Fruit fly (Drosophila melanogaster) Kc167 (cell line): ENCODE results near the gene Pxt.
"Not testable (repeated sequence)": the region's sequence is repeated elsewhere in the genome, so short reads cannot be mapped to it uniquely, and the experiment has no call there.

ENCODE experiments used
- Myc ChIP-seq: fragments of >200 bp; optimal IDR thresholded peaks from 2 replicates; lab custom pipeline; 2017; ENCODE audit warnings: missing external identifiers
- Sin3A ChIP-seq: fragments of >200 bp; optimal IDR thresholded peaks from 2 replicates; lab custom pipeline; 2018; ENCODE audit warnings: missing external identifiers
- h ChIP-seq: fragments of >200 bp; optimal IDR thresholded peaks from 3 replicates; lab custom pipeline; 2018; ENCODE audit warnings: missing external identifiers
- insv ChIP-seq: fragments of >200 bp; optimal IDR thresholded peaks from 3 replicates; lab custom pipeline; 2018; ENCODE audit warnings: missing external identifiers
- psq ChIP-seq: fragments of >200 bp; optimal IDR thresholded peaks from 2 replicates; lab custom pipeline; 2017; ENCODE audit warnings: missing external identifiers
- ttk ChIP-seq: sonication (Bioruptor generic); optimal IDR thresholded peaks from 2 replicates; lab custom pipeline; 2017; ENCODE audit warnings: missing external identifiers

Pxt gene

dm6 chr3R:17724963-17725362 is 5.7 kb downstream of the Pxt start, which contains the start of gene Atg8b:
TSS of gene Atg8b (minus strand) at chr3R:17725063.
- TF ChIP-seq Myc (lab: Kevin White, UChicago) (no peak), ttk (no peak), psq (lab: Kevin White, UChicago) (no peak), Sin3A (lab: Kevin White, UChicago) (no peak), h (lab: Kevin White, UChicago) (no peak)

- TF ChIP-seq insv (lab: Kevin White, UChicago) = no peak
- TF ChIP-seq Sin3A (lab: Kevin White, UChicago) = no peak
- no peak for TF ChIP-seq Myc (lab: Kevin White, UChicago)
- no peak for TF ChIP-seq ttk
- TF ChIP-seq h (lab: Kevin White, UChicago) = no peak
- no peak for TF ChIP-seq psq (lab: Kevin White, UChicago)
Measured at dm6 chr3R:17725558-17725957, 6.3 kb downstream of the Pxt start, which contains the start of gene Lgr1. TSS of gene Lgr1 (plus strand) at chr3R:17725777.

- TF ChIP-seq h (lab: Kevin White, UChicago) (no peak), Sin3A (lab: Kevin White, UChicago) (no peak), insv (lab: Kevin White, UChicago) (no peak), ttk (no peak), psq (lab: Kevin White, UChicago) (no peak)
Measured at dm6 chr3R:17733261-17733660, 14.0 kb downstream of the Pxt start, which contains the start of gene CG14321. TSS of gene CG14321 (plus strand) at chr3R:17733598.

- TF ChIP-seq insv (lab: Kevin White, UChicago) = no peak
- TF ChIP-seq ttk = no peak
- TF ChIP-seq Sin3A (lab: Kevin White, UChicago) = no peak
- TF ChIP-seq psq (lab: Kevin White, UChicago) = no peak
- no peak for TF ChIP-seq Myc (lab: Kevin White, UChicago)
- TF ChIP-seq h (lab: Kevin White, UChicago) = no peak
Measured at dm6 chr3R:17736311-17736710, 17.1 kb downstream of the Pxt start, which contains the start of gene TyrRII. TSS of gene TyrRII (plus strand) at chr3R:17736611.

dm6 chr3R:17742542-17742941 is 23.3 kb downstream of the Pxt start:
- no peak for TF ChIP-seq psq (lab: Kevin White, UChicago)
- TF ChIP-seq insv (lab: Kevin White, UChicago) = no peak
- no peak for TF ChIP-seq Sin3A (lab: Kevin White, UChicago)
- no peak for TF ChIP-seq Myc (lab: Kevin White, UChicago)
- TF ChIP-seq h (lab: Kevin White, UChicago) = no peak
- no peak for TF ChIP-seq ttk

dm6 chr3R:17758905-17759304 is 39.7 kb downstream of the Pxt start:
- TF ChIP-seq Myc (lab: Kevin White, UChicago) (no peak), h (lab: Kevin White, UChicago) (no peak), psq (lab: Kevin White, UChicago) (no peak), ttk (no peak), insv (lab: Kevin White, UChicago) (no peak), Sin3A (lab: Kevin White, UChicago) (no peak)

- TF ChIP-seq Sin3A (lab: Kevin White, UChicago) (no peak), insv (lab: Kevin White, UChicago) (no peak), h (lab: Kevin White, UChicago) (no peak), psq (lab: Kevin White, UChicago) (no peak), Myc (lab: Kevin White, UChicago) (no peak), ttk (no peak)
Measured at dm6 chr3R:17759773-17760476, 40.7 kb downstream of the Pxt start.

dm6 chr3R:17762261-17762660 is 43.0 kb downstream of the Pxt start:
- TF ChIP-seq Sin3A (lab: Kevin White, UChicago) = no peak
- no peak for TF ChIP-seq psq (lab: Kevin White, UChicago)
- TF ChIP-seq Myc (lab: Kevin White, UChicago) = no peak
- TF ChIP-seq insv (lab: Kevin White, UChicago) = no peak
- no peak for TF ChIP-seq ttk
- no peak for TF ChIP-seq h (lab: Kevin White, UChicago)

dm6 chr3R:17763088-17763487 is 43.8 kb downstream of the Pxt start, which contains the start of gene TyrR:
TSS of gene TyrR (minus strand) at chr3R:17763188.
- TF ChIP-seq Sin3A, psq, Myc (lab: Kevin White, UChicago): not testable (repeated sequence)
